Worm (Caenorhabditis elegans) whole organism, late embryonic: ENCODE measurements around the gene C05D11.8.

ENCODE experiments used
- F13H6.1 ChIP-seq: sonication (generic microtip); optimal IDR thresholded peaks from 2 replicates; lab custom pipeline; 2016; ENCODE audit warnings: missing genetic modification characterization, missing compliant biosample characterization
- K02D7.2 ChIP-seq: sonication (generic microtip); optimal IDR thresholded peaks from 2 replicates; lab custom pipeline; 2017; ENCODE audit warnings: mild to moderate bottlenecking, missing genetic modification characterization, missing compliant biosample characterization
- K09A11.1 ChIP-seq: sonication (generic microtip); optimal IDR thresholded peaks from 2 replicates; lab custom pipeline; 2017; ENCODE audit warnings: antibody characterized with exemption, mild to moderate bottlenecking, missing genetic modification characterization, missing compliant biosample characterization; ENCODE audit not compliant: insufficient read depth
- Y22D7AL.16 ChIP-seq: sonication (generic microtip); optimal IDR thresholded peaks from 2 replicates; lab custom pipeline; 2016; ENCODE audit warnings: missing genetic modification characterization, missing compliant biosample characterization
- ama-1 ChIP-seq: fragments of 150-350 bp; optimal IDR thresholded peaks from 2 replicates; lab custom pipeline; 2014
- ceh-14 ChIP-seq: sonication (generic microtip); optimal IDR thresholded peaks from 2 replicates; lab custom pipeline; 2016; ENCODE audit warnings: missing genotype, missing genetic modification characterization, missing compliant biosample characterization
- ceh-18 ChIP-seq: sonication (generic microtip); optimal IDR thresholded peaks from 2 replicates; lab custom pipeline; 2016; ENCODE audit warnings: missing genetic modification characterization, missing compliant biosample characterization
- ceh-19 ChIP-seq: fragments of 200-800 bp; sonication (Bioruptor generic); optimal IDR thresholded peaks from 2 replicates; lab custom pipeline; 2018; ENCODE audit warnings: mild to moderate bottlenecking, missing genetic modification characterization, missing compliant biosample characterization
- ceh-2 ChIP-seq: sonication (generic microtip); optimal IDR thresholded peaks from 2 replicates; lab custom pipeline; 2016; ENCODE audit warnings: missing genotype, missing genetic modification characterization, missing compliant biosample characterization
- ceh-24 ChIP-seq: sonication (generic microtip); optimal IDR thresholded peaks from 2 replicates; lab custom pipeline; 2016; ENCODE audit warnings: mild to moderate bottlenecking, missing genetic modification characterization, missing compliant biosample characterization
- ceh-34 ChIP-seq: sonication (generic microtip); optimal IDR thresholded peaks from 2 replicates; lab custom pipeline; 2016; ENCODE audit warnings: mild to moderate bottlenecking, missing genetic modification characterization, missing compliant biosample characterization
- ceh-48 ChIP-seq: sonication (generic microtip); optimal IDR thresholded peaks from 2 replicates; lab custom pipeline; 2016; ENCODE audit warnings: missing genetic modification characterization, inconsistent platforms, missing compliant biosample characterization
- ceh-6 ChIP-seq: fragments of 200-800 bp; sonication (Bioruptor generic); optimal IDR thresholded peaks from 2 replicates; lab custom pipeline; 2018; ENCODE audit warnings: mild to moderate bottlenecking, missing genetic modification characterization, missing compliant biosample characterization
- che-1 ChIP-seq: sonication (generic microtip); optimal IDR thresholded peaks from 2 replicates; lab custom pipeline; 2016; ENCODE audit warnings: mild to moderate bottlenecking, missing genetic modification characterization, missing compliant biosample characterization
- dmd-4 ChIP-seq: sonication (generic microtip); optimal IDR thresholded peaks from 2 replicates; lab custom pipeline; 2016; ENCODE audit warnings: borderline replicate concordance, missing genetic modification characterization, missing compliant biosample characterization
- elt-2 ChIP-seq: sonication (generic microtip); optimal IDR thresholded peaks from 2 replicates; lab custom pipeline; 2016; ENCODE audit warnings: missing genetic modification reagents, missing genetic modification characterization, missing compliant biosample characterization
- elt-4 ChIP-seq: sonication (generic microtip); optimal IDR thresholded peaks from 2 replicates; lab custom pipeline; 2016; ENCODE audit warnings: missing genetic modification characterization, missing compliant biosample characterization
- eyg-1 ChIP-seq: sonication (generic microtip); optimal IDR thresholded peaks from 2 replicates; lab custom pipeline; 2016; ENCODE audit warnings: missing genotype, missing genetic modification characterization, missing compliant biosample characterization
- gmeb-2 ChIP-seq: sonication (generic microtip); optimal IDR thresholded peaks from 2 replicates; lab custom pipeline; 2016; ENCODE audit warnings: missing genetic modification characterization, inconsistent platforms, missing compliant biosample characterization
- hlh-30 ChIP-seq: sonication (generic microtip); optimal IDR thresholded peaks from 2 replicates; lab custom pipeline; 2017; ENCODE audit warnings: antibody characterized with exemption, missing genetic modification characterization, missing compliant biosample characterization; ENCODE audit not compliant: insufficient read depth
- hlh-6 ChIP-seq: sonication (generic microtip); optimal IDR thresholded peaks from 2 replicates; lab custom pipeline; 2016; ENCODE audit warnings: missing genotype, missing genetic modification characterization, missing compliant biosample characterization
- hlh-8 ChIP-seq: sonication (generic microtip); optimal IDR thresholded peaks from 2 replicates; lab custom pipeline; 2016; ENCODE audit warnings: missing genotype, missing genetic modification characterization, missing compliant biosample characterization
- lim-6 ChIP-seq: sonication (generic microtip); optimal IDR thresholded peaks from 2 replicates; lab custom pipeline; 2016; ENCODE audit warnings: missing genetic modification characterization, missing compliant biosample characterization
- lin-11 ChIP-seq: fragments of 200-800 bp; sonication (Bioruptor generic); optimal IDR thresholded peaks from 2 replicates; lab custom pipeline; 2018; ENCODE audit warnings: mild to moderate bottlenecking, missing genetic modification characterization, missing compliant biosample characterization
- madf-2 ChIP-seq: sonication (generic microtip); optimal IDR thresholded peaks from 2 replicates; lab custom pipeline; 2017; ENCODE audit warnings: missing genetic modification characterization, missing compliant biosample characterization
- mec-3 ChIP-seq: sonication (generic microtip); optimal IDR thresholded peaks from 2 replicates; lab custom pipeline; 2016; ENCODE audit warnings: borderline replicate concordance, missing genetic modification characterization, missing compliant biosample characterization
- nfya-1 ChIP-seq: sonication (generic microtip); optimal IDR thresholded peaks from 2 replicates; lab custom pipeline; 2017; ENCODE audit warnings: missing genetic modification characterization, mild to moderate bottlenecking, missing compliant biosample characterization, antibody characterized with exemption, moderate library complexity
- npax-4 ChIP-seq: sonication (generic microtip); optimal IDR thresholded peaks from 2 replicates; lab custom pipeline; 2016; ENCODE audit warnings: missing genetic modification characterization, missing compliant biosample characterization
- pag-3 ChIP-seq: sonication (generic microtip); optimal IDR thresholded peaks from 2 replicates; lab custom pipeline; 2016; ENCODE audit warnings: missing compliant biosample characterization, missing genetic modification characterization, borderline replicate concordance
- pha-2 ChIP-seq: sonication (generic microtip); optimal IDR thresholded peaks from 2 replicates; lab custom pipeline; 2017; ENCODE audit warnings: mild to moderate bottlenecking, missing genetic modification characterization, missing compliant biosample characterization
- pha-4 ChIP-seq: fragments of 150-350 bp; optimal IDR thresholded peaks from 2 replicates; lab custom pipeline; 2018; ENCODE audit warnings: missing biosample characterization, missing genetic modification reagents, missing genetic modification characterization
- pros-1 ChIP-seq: fragments of 150-350 bp; optimal IDR thresholded peaks from 2 replicates; lab custom pipeline; 2014; ENCODE audit warnings: missing biosample characterization, missing genetic modification reagents, missing genetic modification characterization
- ref-2 ChIP-seq: sonication (generic microtip); optimal IDR thresholded peaks from 2 replicates; lab custom pipeline; 2016; ENCODE audit warnings: missing genetic modification characterization, missing compliant biosample characterization
- sox-2 ChIP-seq: fragments of 200-800 bp; sonication (Bioruptor generic); IDR thresholded peaks from 2 replicates; pipeline ENCODE4 v1.3.6; 2022; ENCODE audit warnings: missing genetic modification reagents, missing genetic modification characterization, missing compliant biosample characterization
- sox-4 ChIP-seq: sonication (generic microtip); optimal IDR thresholded peaks from 2 replicates; lab custom pipeline; 2017; ENCODE audit warnings: mild to moderate bottlenecking, missing genetic modification characterization, inconsistent platforms, missing compliant biosample characterization
- syd-9 ChIP-seq: sonication (generic microtip); optimal IDR thresholded peaks from 2 replicates; lab custom pipeline; 2016; ENCODE audit warnings: mild to moderate bottlenecking, missing genetic modification characterization, moderate library complexity, missing compliant biosample characterization
- tbx-2 ChIP-seq: sonication (generic microtip); optimal IDR thresholded peaks from 2 replicates; lab custom pipeline; 2016; ENCODE audit warnings: missing genetic modification characterization, missing compliant biosample characterization
- tbx-7 ChIP-seq: sonication (generic microtip); optimal IDR thresholded peaks from 2 replicates; lab custom pipeline; 2016; ENCODE audit warnings: missing genotype, missing genetic modification characterization, missing compliant biosample characterization
- unc-86 ChIP-seq: sonication (generic microtip); optimal IDR thresholded peaks from 2 replicates; lab custom pipeline; 2016; ENCODE audit warnings: missing genetic modification characterization, missing compliant biosample characterization
- zip-5 ChIP-seq: sonication (generic microtip); optimal IDR thresholded peaks from 2 replicates; lab custom pipeline; 2016; ENCODE audit warnings: missing genetic modification characterization, missing compliant biosample characterization
- ztf-16 ChIP-seq: sonication (generic microtip); optimal IDR thresholded peaks from 2 replicates; lab custom pipeline; 2017; ENCODE audit warnings: missing genetic modification characterization, missing compliant biosample characterization

Gene C05D11.8

ce11 chrIII:6453665-6454064 lies 26.6 kb upstream of the C05D11.8 start (continued):
- TF ChIP-seq hlh-8 (peak; percentile 11), nfya-1 (tag; lab: Kevin White, UChicago) (peak; percentile 83), ceh-2 (tag; lab: Kevin White, UChicago) (peak; percentile 45), mec-3 (no peak), hlh-6 (tag; lab: Kevin White, UChicago) (no peak), che-1 (tag; lab: Kevin White, UChicago) (peak; percentile 22), sox-4 (tag; lab: Kevin White, UChicago) (peak; percentile 60), pha-2 (tag; lab: Kevin White, UChicago) (peak; percentile 17), ref-2 (tag; lab: Kevin White, UChicago) (peak; percentile 32), ceh-14 (peak; percentile 68), ceh-24 (tag; lab: Kevin White, UChicago) (no peak), K02D7.2 (tag; lab: Kevin White, UChicago) (no peak), tbx-2 (tag; lab: Kevin White, UChicago) (peak; percentile 78), elt-4 (no peak), gmeb-2 (tag; lab: Kevin White, UChicago) (peak; percentile 55), npax-4 (tag; lab: Kevin White, UChicago) (no peak), madf-2 (tag; lab: Kevin White, UChicago) (peak; percentile 41), pag-3 (no peak), ceh-48 (peak; percentile 8), ztf-16 (tag; lab: Kevin White, UChicago) (peak; percentile 74), elt-2 (peak; percentile 80), syd-9 (tag; lab: Kevin White, UChicago) (peak; percentile 33), lin-11 (peak; percentile 5), ama-1 (lab: Kevin White, UChicago) (no peak), zip-5 (tag; lab: Kevin White, UChicago) (no peak), dmd-4 (tag; lab: Kevin White, UChicago) (no peak), ceh-18 (peak; percentile 64), F13H6.1 (tag; lab: Kevin White, UChicago) (peak; percentile 54), tbx-7 (tag; lab: Kevin White, UChicago) (no peak)

- TF ChIP-seq hlh-30 (peak; percentile 81), gmeb-2 (tag; lab: Kevin White, UChicago) (no peak)
Observed at ce11 chrIII:6452683-6453082, 25.6 kb upstream of the C05D11.8 start.

ce11 chrIII:6452278-6452677 lies 25.2 kb upstream of the C05D11.8 start, which contains the start of gene set-1:
Gene set-1, minus strand, starts transcription at chrIII:6452378.
- TF ChIP-seq pros-1, result no peak
- no peak for TF ChIP-seq ceh-2 (tag; lab: Kevin White, UChicago)
- TF ChIP-seq Y22D7AL.16, result no peak
- TF ChIP-seq sox-2 (GFP tag; lab: Robert Waterston, UW), result no peak

ce11 chrIII:6450596-6450995 lies 23.5 kb upstream of the C05D11.8 start, which contains the start of gene T26A5.6:
Gene T26A5.6, minus strand, starts transcription at chrIII:6450696.
- TF ChIP-seq Y22D7AL.16 (no peak), sox-2 (GFP tag; lab: Robert Waterston, UW) (no peak), pha-4 (tag; lab: Kevin White, UChicago) (no peak)

- TF ChIP-seq dmd-4 (tag; lab: Kevin White, UChicago) (no peak), npax-4 (tag; lab: Kevin White, UChicago) (no peak), lim-6 (tag; lab: Kevin White, UChicago) (no peak), unc-86 (tag; lab: Kevin White, UChicago) (no peak), ceh-19 (GFP tag; lab: Kevin White, UChicago) (no peak), ceh-34 (tag; lab: Kevin White, UChicago) (no peak), sox-2 (GFP tag; lab: Robert Waterston, UW) (no peak), K09A11.1 (tag; lab: Kevin White, UChicago) (no peak), lin-11 (no peak), ceh-6 (no peak), eyg-1 (tag; lab: Kevin White, UChicago) (no peak), F13H6.1 (tag; lab: Kevin White, UChicago) (no peak), mec-3 (no peak)
Observed at ce11 chrIII:6449854-6450253, 22.7 kb upstream of the C05D11.8 start.
